Fruit fly (Drosophila melanogaster): ENCODE measurements around the gene CG3397.
"Not testable (repeated sequence)": the region's sequence is repeated elsewhere in the genome, so short reads cannot be mapped to it uniquely, and the experiment has no call there.

The CG3397 gene

DNA sequence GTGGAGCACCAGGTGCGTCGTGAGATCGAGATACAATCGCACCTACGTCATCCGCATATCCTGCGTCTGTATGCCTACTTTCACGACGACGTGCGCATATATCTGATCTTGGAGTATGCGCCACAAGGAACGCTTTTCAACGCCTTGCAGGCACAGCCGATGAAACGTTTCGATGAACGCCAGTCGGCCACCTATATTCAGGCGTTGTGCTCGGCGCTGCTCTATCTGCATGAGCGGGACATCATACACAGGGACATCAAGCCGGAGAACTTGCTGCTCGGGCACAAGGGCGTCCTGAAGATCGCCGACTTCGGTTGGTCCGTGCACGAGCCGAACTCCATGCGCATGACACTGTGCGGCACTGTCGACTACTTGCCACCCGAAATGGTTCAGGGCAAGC, 20.3 kb downstream of the CG3397 start:
- TF ChIP-seq CG8301 (tag; optimal IDR thresholded peaks at IDR 0.05): no peak

- no peak for TF ChIP-seq CG12605 (GFP tag; IDR thresholded peaks at IDR 0.05)
- peak; percentile 60 for TF ChIP-seq CG8159 (tag; optimal IDR thresholded peaks at IDR 0.05)
- peak; percentile 16 for TF ChIP-seq Snoo (tag; optimal IDR thresholded peaks at IDR 0.05)
- no peak for TF ChIP-seq Pif1B (GFP tag; optimal IDR thresholded peaks at IDR 0.05)
- TF ChIP-seq CG13204 (GFP tag; optimal IDR thresholded peaks at IDR 0.05): no peak
- TF ChIP-seq Pif1A (GFP tag; optimal IDR thresholded peaks at IDR 0.05): no peak
- TF ChIP-seq gl (tag; optimal IDR thresholded peaks at IDR 0.05): no peak
- TF ChIP-seq CG8301 (tag; optimal IDR thresholded peaks at IDR 0.05): peak; percentile 39
- no peak; the same call in 1 of the 2 replicates for TF ChIP-seq Ets98B (GFP tag; IDR thresholded peaks at IDR 0.05)
- no peak for TF ChIP-seq CG10348 (GFP tag; IDR thresholded peaks at IDR 0.05)
- peak; percentile 7 for TF ChIP-seq CG34367 (tag; optimal IDR thresholded peaks at IDR 0.05)
- no peak for TF ChIP-seq rn (GFP tag; IDR thresholded peaks at IDR 0.05)
- peak; percentile 44 for TF ChIP-seq CG17806 (tag; optimal IDR thresholded peaks at IDR 0.05)
- TF ChIP-seq fd96Ca (GFP tag; IDR thresholded peaks at IDR 0.05): no peak
- no peak for TF ChIP-seq CG14655 (GFP tag; optimal IDR thresholded peaks at IDR 0.05)
- no peak for TF ChIP-seq D1 (tag; optimal IDR thresholded peaks at IDR 0.05)
- peak; percentile 64 for TF ChIP-seq CG15710 (tag; optimal IDR thresholded peaks at IDR 0.05)
- peak; percentile 21; the same call in 1 of the 2 replicates for TF ChIP-seq CG32121 (GFP tag; IDR thresholded peaks at IDR 0.05)
- peak; percentile 44 for TF ChIP-seq CG9948 (tag; optimal IDR thresholded peaks at IDR 0.05)
- peak; percentile 61; the same call in 2 of the 3 replicates for TF ChIP-seq CG4496 (GFP tag; IDR thresholded peaks at IDR 0.05)
- peak; percentile 67 for TF ChIP-seq EcR (GFP tag; optimal IDR thresholded peaks at IDR 0.05)
These were observed 21.6 kb downstream of the CG3397 start, which contains the start of the genes CG3281 and aurA for dm6 chr3R:11962739-11963214. TSS of gene CG3281 (minus strand) at chr3R:11962805. TSS of gene aurA (plus strand) at chr3R:11963124.

DNA sequence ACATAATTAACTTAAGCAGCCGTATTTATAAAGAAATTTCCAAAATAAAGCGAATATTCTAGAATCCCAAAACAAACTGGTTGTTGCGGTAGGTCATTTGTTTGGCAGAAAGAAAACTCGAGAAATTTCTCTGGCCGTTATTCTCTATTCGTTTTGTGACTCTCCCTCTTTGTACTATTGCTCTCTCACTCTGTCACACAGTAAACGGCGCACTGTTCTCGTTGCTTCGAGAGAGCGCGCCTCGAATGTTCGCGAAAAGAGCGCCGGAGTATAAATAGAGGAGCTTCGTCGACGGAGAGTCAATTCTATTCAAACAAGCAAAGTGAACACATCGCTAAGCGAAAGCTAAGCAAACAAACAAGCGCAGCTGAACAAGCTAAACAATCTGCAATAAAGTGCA, 26.1 kb downstream of the CG3397 start, which contains the start of gene Hsp70Ab:
Gene Hsp70Ab (plus strand): TSS at position 301 of the 400 bp plus-strand sequence.
- not testable (repeated sequence) for TF ChIP-seq Pif1B, EcR, CG14655 (GFP tag; optimal IDR thresholded peaks at IDR 0.05)

DNA sequence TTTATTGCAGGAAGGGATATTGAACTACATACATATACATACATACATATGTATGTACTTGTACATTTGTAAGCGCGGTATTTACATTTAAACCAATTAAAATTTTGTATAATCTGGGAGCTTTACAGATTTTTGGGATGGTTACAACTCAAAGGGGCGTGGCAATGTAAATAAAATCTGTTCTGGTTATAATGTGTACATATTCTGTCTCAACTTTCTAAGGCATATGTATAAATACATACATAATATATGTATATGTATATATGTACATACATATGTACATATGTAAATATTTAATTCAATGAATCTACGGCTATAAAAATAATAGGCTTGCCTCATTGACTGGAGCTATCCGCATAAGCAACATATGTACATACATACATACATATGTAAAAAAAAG, 27.0 kb downstream of the CG3397 start:
- TF ChIP-seq CG32121 (GFP tag; IDR thresholded peaks at IDR 0.05): no peak
- TF ChIP-seq gl (tag; optimal IDR thresholded peaks at IDR 0.05): no peak
- no peak for TF ChIP-seq CG17806 (tag; optimal IDR thresholded peaks at IDR 0.05)
- no peak for TF ChIP-seq CG9948 (tag; optimal IDR thresholded peaks at IDR 0.05)
- no peak for TF ChIP-seq Ets98B (GFP tag; IDR thresholded peaks at IDR 0.05)
- no peak for TF ChIP-seq Pif1A (GFP tag; optimal IDR thresholded peaks at IDR 0.05)

- not testable (repeated sequence) for TF ChIP-seq CG8301, CG34367, CG17806 (tag; optimal IDR thresholded peaks at IDR 0.05)
These were observed 27.9 kb downstream of the CG3397 start, which contains the start of gene Hsp70Aa for dm6 chr3R:11956444-11956843. TSS of gene Hsp70Aa (minus strand) at chr3R:11956544.

- TF ChIP-seq CG8159 (tag; optimal IDR thresholded peaks at IDR 0.05): no peak
- TF ChIP-seq CG17806 (tag; optimal IDR thresholded peaks at IDR 0.05): no peak
- TF ChIP-seq CG10348 (GFP tag; IDR thresholded peaks at IDR 0.05): no peak
These were observed 34.8 kb downstream of the CG3397 start, which contains the start of gene CG31211 for dm6 chr3R:11949387-11950029. TSS of gene CG31211 (plus strand) at chr3R:11949680.

dm6 chr3R:11948903-11949358, 35.4 kb downstream of the CG3397 start, which contains the start of gene Cad87A:
TSS of gene Cad87A (minus strand) at chr3R:11949129.
- no peak for TF ChIP-seq CG17806 (tag; optimal IDR thresholded peaks at IDR 0.05)
- TF ChIP-seq CG8159 (tag; optimal IDR thresholded peaks at IDR 0.05): peak; percentile 7
- TF ChIP-seq CG14655 (GFP tag; optimal IDR thresholded peaks at IDR 0.05): no peak
- TF ChIP-seq gl (tag; optimal IDR thresholded peaks at IDR 0.05): peak; percentile 12
- peak; percentile 43 for TF ChIP-seq EcR (GFP tag; optimal IDR thresholded peaks at IDR 0.05)

DNA sequence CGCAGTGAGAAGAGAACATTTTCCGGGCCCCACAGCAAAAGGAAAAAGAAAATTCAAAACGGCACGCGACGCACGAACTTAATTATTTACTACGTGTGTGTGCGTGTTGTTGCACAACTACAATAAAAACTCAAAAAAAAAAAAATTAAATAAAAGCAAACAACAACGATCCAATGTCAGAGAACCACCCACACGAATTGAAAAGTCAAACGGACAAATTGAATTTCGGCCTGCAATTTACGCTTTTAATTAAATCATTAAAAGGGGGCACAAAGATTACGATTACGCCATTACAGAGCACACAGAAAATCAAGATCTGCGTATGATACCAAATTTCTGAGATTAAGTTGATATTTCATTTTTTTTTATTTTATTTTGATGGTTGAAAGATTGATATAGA, 36.4 kb downstream of the CG3397 start:
- TF ChIP-seq Pif1B (GFP tag; optimal IDR thresholded peaks at IDR 0.05) (no peak), fd96Ca (GFP tag; IDR thresholded peaks at IDR 0.05) (no peak), CG34367 (tag; optimal IDR thresholded peaks at IDR 0.05) (no peak), Snoo (tag; optimal IDR thresholded peaks at IDR 0.05) (no peak), CG4496 (GFP tag; IDR thresholded peaks at IDR 0.05) (no peak), rn (GFP tag; IDR thresholded peaks at IDR 0.05) (no peak)

All from whole organism, pupa.